Worm (Caenorhabditis elegans) whole organism, early embryonic: ENCODE results near the gene C32B5.18.
"Not testable (repeated sequence)": the region's sequence is repeated elsewhere in the genome, so short reads cannot be mapped to it uniquely, and the experiment has no call there.

Source experiments
- B0310.2 ChIP-seq: sonication (generic microtip); optimal IDR thresholded peaks from 2 replicates; lab custom pipeline; 2016; ENCODE audit warnings: mild to moderate bottlenecking, missing genetic modification characterization, missing compliant biosample characterization
- F13C5.2 ChIP-seq: sonication (generic microtip); optimal IDR thresholded peaks from 2 replicates; lab custom pipeline; 2017; ENCODE audit warnings: mild to moderate bottlenecking, missing genetic modification characterization, inconsistent platforms, missing compliant biosample characterization
- aly-1 ChIP-seq: sonication (generic microtip); optimal IDR thresholded peaks from 2 replicates; lab custom pipeline; 2016; ENCODE audit warnings: missing genetic modification characterization, missing compliant biosample characterization
- ama-1 ChIP-seq: fragments of 150-350 bp; optimal IDR thresholded peaks from 2 replicates; lab custom pipeline; 2014
- ceh-13 ChIP-seq: fragments of 200-800 bp; sonication (Bioruptor generic); optimal IDR thresholded peaks from 2 replicates; lab custom pipeline; 2018; ENCODE audit warnings: mild to moderate bottlenecking, missing genetic modification characterization, missing compliant biosample characterization
- ceh-36 ChIP-seq: sonication (generic microtip); optimal IDR thresholded peaks from 2 replicates; lab custom pipeline; 2016; ENCODE audit warnings: missing genetic modification characterization, inconsistent platforms, missing compliant biosample characterization
- ets-7 ChIP-seq: sonication (generic microtip); optimal IDR thresholded peaks from 2 replicates; lab custom pipeline; 2016; ENCODE audit warnings: missing genotype, missing genetic modification characterization, missing compliant biosample characterization
- flt-1 ChIP-seq: fragments of 200-800 bp; sonication (Bioruptor generic); IDR thresholded peaks from 2 replicates; pipeline ENCODE4 v1.3.6; 2022; ENCODE audit warnings: missing genetic modification characterization, missing compliant biosample characterization
- hmbx-1 ChIP-seq: sonication (generic microtip); optimal IDR thresholded peaks from 2 replicates; lab custom pipeline; 2016; ENCODE audit warnings: mild to moderate bottlenecking, missing genetic modification characterization, missing compliant biosample characterization
- hmg-4 ChIP-seq: fragments of 200-800 bp; sonication (Bioruptor generic); optimal IDR thresholded peaks from 2 replicates; lab custom pipeline; 2018; ENCODE audit warnings: mild to moderate bottlenecking, missing genetic modification characterization, missing compliant biosample characterization
- hnd-1 ChIP-seq: sonication (generic microtip); optimal IDR thresholded peaks from 2 replicates; lab custom pipeline; 2016; ENCODE audit warnings: missing genetic modification characterization, missing compliant biosample characterization
- pes-1 ChIP-seq: fragments of 200-800 bp; sonication (Bioruptor generic); IDR thresholded peaks from 2 replicates; pipeline ENCODE4 v1.3.6; 2022; ENCODE audit warnings: missing genetic modification reagents, missing genetic modification characterization, missing compliant biosample characterization
- scrt-1 ChIP-seq: fragments of 200-800 bp; sonication (Bioruptor generic); IDR thresholded peaks from 2 replicates; pipeline ENCODE4 v1.3.6; 2022; ENCODE audit warnings: missing genetic modification characterization, missing compliant biosample characterization
- sea-1 ChIP-seq: fragments of 200-800 bp; sonication (Bioruptor generic); conservative IDR thresholded peaks from 2 replicates; pipeline ENCODE4 v1.3.6; 2022; ENCODE audit warnings: missing genetic modification characterization, missing compliant biosample characterization
- tbx-11 ChIP-seq: fragments of 200-800 bp; sonication (Bioruptor generic); IDR thresholded peaks from 2 replicates; pipeline ENCODE4 v1.3.6; 2022; ENCODE audit warnings: missing genetic modification characterization, missing compliant biosample characterization
- tbx-37 ChIP-seq: fragments of 200-800 bp; sonication (Bioruptor generic); conservative IDR thresholded peaks from 2 replicates; pipeline ENCODE4 v1.3.6; 2022; ENCODE audit warnings: missing genetic modification reagents, missing genetic modification characterization, missing compliant biosample characterization
- tra-4 ChIP-seq: sonication (generic microtip); optimal IDR thresholded peaks from 2 replicates; lab custom pipeline; 2017; ENCODE audit warnings: missing genetic modification characterization, missing compliant biosample characterization

C32B5.18 gene

ce11 chrII:922778-923177 lies 37.5 kb upstream of the C32B5.18 start:
- TF ChIP-seq pes-1 (GFP tag; lab: Robert Waterston, UW) (no peak), B0310.2 (tag; lab: Kevin White, UChicago) (no peak), tra-4 (tag; lab: Kevin White, UChicago) (no peak), ceh-36 (tag; lab: Kevin White, UChicago) (no peak), ets-7 (tag; lab: Kevin White, UChicago) (no peak), sea-1 (GFP tag; lab: Robert Waterston, UW) (no peak), ceh-13 (GFP tag; lab: Kevin White, UChicago) (no peak), tbx-11 (GFP tag; lab: Robert Waterston, UW) (no peak), tbx-37 (GFP tag; lab: Robert Waterston, UW) (no peak), hnd-1 (tag; lab: Kevin White, UChicago) (no peak)

- TF ChIP-seq hmbx-1 (tag; lab: Kevin White, UChicago), result no peak
- no peak for TF ChIP-seq tbx-11 (GFP tag; lab: Robert Waterston, UW)
- TF ChIP-seq pes-1 (GFP tag; lab: Robert Waterston, UW), result no peak
- TF ChIP-seq tra-4 (tag; lab: Kevin White, UChicago), result no peak
- TF ChIP-seq ets-7 (tag; lab: Kevin White, UChicago), result no peak
- TF ChIP-seq ceh-13 (GFP tag; lab: Kevin White, UChicago), result no peak
- TF ChIP-seq aly-1, result no peak
- no peak for TF ChIP-seq hmg-4 (GFP tag; lab: Kevin White, UChicago)
- no peak for TF ChIP-seq ama-1 (lab: Kevin White, UChicago)
- TF ChIP-seq flt-1, result no peak
These were observed 36.8 kb upstream of the C32B5.18 start, which contains the start of gene fbxc-28 for ce11 chrII:923521-923920. Gene fbxc-28, plus strand, starts transcription at chrII:923821.

ce11 chrII:927331-927730 lies 33.0 kb upstream of the C32B5.18 start, which contains the start of gene R07C3.13:
Gene R07C3.13, minus strand, starts transcription at chrII:927431.
- TF ChIP-seq flt-1 (no peak), hnd-1 (tag; lab: Kevin White, UChicago) (no peak), F13C5.2 (tag; lab: Kevin White, UChicago) (no peak), scrt-1 (GFP tag; lab: Robert Waterston, UW) (no peak), aly-1 (no peak), tra-4 (tag; lab: Kevin White, UChicago) (no peak), ceh-13 (GFP tag; lab: Kevin White, UChicago) (no peak), pes-1 (GFP tag; lab: Robert Waterston, UW) (no peak), ets-7 (tag; lab: Kevin White, UChicago) (no peak), hmg-4 (GFP tag; lab: Kevin White, UChicago) (no peak), sea-1 (GFP tag; lab: Robert Waterston, UW) (no peak), ama-1 (lab: Kevin White, UChicago) (no peak), ceh-36 (tag; lab: Kevin White, UChicago) (no peak), B0310.2 (tag; lab: Kevin White, UChicago) (no peak), tbx-37 (GFP tag; lab: Robert Waterston, UW) (no peak), hmbx-1 (tag; lab: Kevin White, UChicago) (no peak), tbx-11 (GFP tag; lab: Robert Waterston, UW) (no peak)

ce11 chrII:930871-931270 lies 29.4 kb upstream of the C32B5.18 start, which contains the start of gene fbxc-34:
Gene fbxc-34, plus strand, starts transcription at chrII:931171.
- not testable (repeated sequence) for TF ChIP-seq ceh-36 (tag; lab: Kevin White, UChicago); B0310.2 (tag; lab: Kevin White, UChicago); flt-1

ce11 chrII:932718-933117 lies 27.6 kb upstream of the C32B5.18 start, which contains the start of gene acs-15:
Gene acs-15, plus strand, starts transcription at chrII:933018.
- TF ChIP-seq hmbx-1 (tag; lab: Kevin White, UChicago) (no peak), sea-1 (GFP tag; lab: Robert Waterston, UW) (no peak), tbx-11 (GFP tag; lab: Robert Waterston, UW) (no peak), hmg-4 (GFP tag; lab: Kevin White, UChicago) (no peak), tra-4 (tag; lab: Kevin White, UChicago) (no peak), ets-7 (tag; lab: Kevin White, UChicago) (no peak), aly-1 (no peak), ceh-13 (GFP tag; lab: Kevin White, UChicago) (no peak), ceh-36 (tag; lab: Kevin White, UChicago) (no peak), B0310.2 (tag; lab: Kevin White, UChicago) (no peak)

ce11 chrII:937265-937664 lies 23.1 kb upstream of the C32B5.18 start:
- TF ChIP-seq tra-4 (tag; lab: Kevin White, UChicago) (no peak), sea-1 (GFP tag; lab: Robert Waterston, UW) (0 out of 2 replicates have a peak, but pooled peaks have one; percentile 22)

ce11 chrII:938549-938948 lies 21.8 kb upstream of the C32B5.18 start, which contains the start of gene R07C3.3:
Gene R07C3.3, plus strand, starts transcription at chrII:938849.
- TF ChIP-seq B0310.2 (tag; lab: Kevin White, UChicago), result no peak
- no peak for TF ChIP-seq ama-1 (lab: Kevin White, UChicago)
- no peak for TF ChIP-seq hmbx-1 (tag; lab: Kevin White, UChicago)
- TF ChIP-seq aly-1, result no peak
- TF ChIP-seq ets-7 (tag; lab: Kevin White, UChicago), result no peak
- no peak for TF ChIP-seq F13C5.2 (tag; lab: Kevin White, UChicago)
- TF ChIP-seq sea-1 (GFP tag; lab: Robert Waterston, UW), result no peak
- no peak for TF ChIP-seq hmg-4 (GFP tag; lab: Kevin White, UChicago)
- no peak for TF ChIP-seq flt-1
- no peak for TF ChIP-seq hnd-1 (tag; lab: Kevin White, UChicago)

- TF ChIP-seq tra-4 (tag; lab: Kevin White, UChicago), result no peak
These were observed 19.5 kb upstream of the C32B5.18 start, which contains the start of gene fbxc-36 for ce11 chrII:940779-941178. Gene fbxc-36, plus strand, starts transcription at chrII:940983.
